Worm (Caenorhabditis elegans): Measurements from ENCODE around the gene ttbk-5.

The ttbk-5 gene

DNA sequence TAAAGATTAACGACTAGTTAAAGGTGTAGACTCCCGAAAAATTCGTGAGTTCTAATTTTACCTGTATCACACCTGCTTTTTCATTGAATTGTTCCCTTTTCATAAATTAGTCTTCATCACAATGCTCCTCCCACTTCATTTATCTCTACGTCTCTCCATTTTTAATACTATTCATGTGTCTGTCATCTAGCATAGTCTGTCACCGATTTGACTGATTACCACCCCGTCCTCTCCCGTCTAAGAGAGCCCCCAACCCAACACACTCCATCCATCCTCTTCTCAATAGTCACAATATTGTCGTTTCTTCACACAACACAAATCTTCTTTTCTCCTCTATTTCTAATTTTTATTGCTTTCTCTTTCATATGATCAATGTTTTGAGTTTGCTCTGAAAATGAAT, 25.3 kb upstream of the ttbk-5 start:
- no peak for TF ChIP-seq irx-1 (tag; optimal IDR thresholded peaks at IDR 0.05)
- TF ChIP-seq sup-37 (GFP tag; optimal IDR thresholded peaks at IDR 0.05), result no peak
- no peak for TF ChIP-seq mep-1 (tag; optimal IDR thresholded peaks at IDR 0.05)
- peak; percentile 62 for TF ChIP-seq lin-39 (tag; optimal IDR thresholded peaks at IDR 0.05)
- no peak for TF ChIP-seq ceh-90 (tag; optimal IDR thresholded peaks at IDR 0.05)
- no peak for TF ChIP-seq unc-98 (GFP tag; IDR thresholded peaks at IDR 0.05)
- no peak for TF ChIP-seq mdl-1 (tag; optimal IDR thresholded peaks at IDR 0.05)
- no peak for TF ChIP-seq nhr-71 (tag; optimal IDR thresholded peaks at IDR 0.05)
- TF ChIP-seq lin-14 (GFP tag; optimal IDR thresholded peaks at IDR 0.05), result peak; percentile 52
- TF ChIP-seq ceh-82 (tag; optimal IDR thresholded peaks at IDR 0.05), result no peak
- TF ChIP-seq hlh-4 (tag; optimal IDR thresholded peaks at IDR 0.05), result no peak
- TF ChIP-seq sptf-1 (tag; optimal IDR thresholded peaks at IDR 0.05), result no peak
- no peak for TF ChIP-seq ets-5 (GFP tag; IDR thresholded peaks at IDR 0.05)
- no peak for TF ChIP-seq elt-3 (tag; optimal IDR thresholded peaks at IDR 0.05)
- no peak for TF ChIP-seq rnt-1 (tag; optimal IDR thresholded peaks at IDR 0.05)

DNA sequence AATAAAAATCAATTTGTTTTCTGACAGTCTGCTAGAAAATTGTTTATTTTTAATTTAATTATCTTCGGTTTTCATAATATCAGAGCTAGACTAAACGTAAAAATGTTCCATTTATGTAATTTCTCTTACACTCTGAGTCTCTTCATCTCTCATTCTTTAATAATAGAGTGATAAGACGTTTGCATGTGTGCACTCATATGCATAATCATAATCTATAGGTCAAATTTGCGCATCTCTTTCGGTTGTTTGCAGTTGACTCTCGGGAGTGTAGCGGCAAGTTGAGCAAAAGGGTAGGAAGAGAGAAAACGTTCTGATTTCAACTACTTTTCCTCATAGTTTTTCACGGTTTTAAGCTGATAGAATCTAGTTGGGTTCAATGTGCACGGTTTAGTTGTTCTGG, 24.0 kb upstream of the ttbk-5 start:
- no peak for TF ChIP-seq pag-3 (tag; optimal IDR thresholded peaks at IDR 0.05; ENCODE audit: borderline replicate concordance, insufficient read depth)
- peak; percentile 22 for TF ChIP-seq elt-2 (tag; optimal IDR thresholded peaks at IDR 0.05)

DNA sequence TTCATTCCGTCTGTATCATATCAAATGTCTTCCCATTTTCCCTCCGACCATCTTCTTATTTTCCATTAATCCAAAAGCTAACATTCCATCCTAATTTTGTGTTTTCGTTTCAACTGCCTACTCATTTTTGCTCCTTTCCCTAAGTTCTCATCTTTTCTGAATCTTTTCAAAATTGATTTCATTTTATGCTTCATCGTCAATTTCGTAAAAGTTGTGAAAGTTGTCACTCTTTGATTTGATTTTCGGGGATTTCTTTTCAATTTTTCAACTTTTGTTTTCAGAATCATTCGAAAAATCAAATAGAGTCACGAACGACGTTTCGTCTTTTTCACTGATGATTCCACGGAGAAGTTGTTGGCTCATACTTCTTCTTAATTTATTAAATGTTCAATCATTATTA, 22.9 kb upstream of the ttbk-5 start, which contains the start of gene cwn-2:
TSS of gene cwn-2 (plus strand) at position 276 of the 400 bp plus-strand sequence.
- TF ChIP-seq fkh-10 (GFP tag; optimal IDR thresholded peaks at IDR 0.05) (peak; percentile 86), efl-1 (optimal IDR thresholded peaks at IDR 0.05) (no peak), efl-1 (GFP tag; optimal IDR thresholded peaks at IDR 0.05 in 1 of 2) (peak in 1 of 2 experiments; percentile 91), mdl-1 (tag; optimal IDR thresholded peaks at IDR 0.05) (no peak)

DNA sequence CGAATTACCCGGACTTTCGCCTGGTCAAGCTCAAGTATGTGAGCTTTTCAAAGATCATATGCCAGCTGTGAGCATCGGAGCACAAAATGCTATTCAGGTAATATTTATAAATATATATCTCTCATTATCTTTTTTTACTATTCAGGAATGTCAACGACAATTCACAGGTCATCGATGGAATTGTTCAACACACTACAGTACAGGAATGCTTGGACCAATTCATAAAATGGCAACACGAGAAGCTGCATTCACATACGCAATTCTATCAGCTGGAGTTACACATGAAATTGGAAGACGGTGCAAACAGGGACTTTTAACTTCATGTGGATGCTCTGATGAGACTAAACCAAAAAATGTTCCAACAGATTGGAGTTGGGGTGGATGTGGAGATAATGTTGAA, 22.2 kb upstream of the ttbk-5 start:
- TF ChIP-seq pag-3 (tag; optimal IDR thresholded peaks at IDR 0.05; ENCODE audit: borderline replicate concordance, insufficient read depth) (no peak), lin-35 (GFP tag; optimal IDR thresholded peaks at IDR 0.05) (no peak), egl-13 (tag; optimal IDR thresholded peaks at IDR 0.05) (no peak), unc-86 (tag; optimal IDR thresholded peaks at IDR 0.05) (no peak), blmp-1 (tag; optimal IDR thresholded peaks at IDR 0.05) (no peak)

DNA sequence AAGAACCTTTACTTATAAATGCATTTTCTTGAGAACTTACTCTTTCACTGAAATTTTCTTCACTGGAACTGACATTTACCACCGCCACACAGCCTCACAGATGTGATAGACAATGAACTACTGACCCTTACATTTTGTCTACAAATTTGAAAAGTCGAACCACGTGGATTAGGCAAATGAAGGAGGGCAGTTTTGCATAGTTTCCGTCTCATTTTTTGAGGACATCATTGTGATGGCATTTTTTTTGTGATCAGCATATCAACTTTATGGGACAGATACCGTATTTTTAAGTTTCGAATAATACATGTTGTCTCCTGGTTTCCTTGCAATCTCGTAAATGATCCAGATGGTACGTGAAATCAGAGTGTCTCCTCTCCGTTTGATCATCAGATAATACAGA, 17.9 kb upstream of the ttbk-5 start, which contains the start of gene W01B6.3:
TSS of gene W01B6.3 (minus strand) at position 101 of the 400 bp plus-strand sequence.
- TF ChIP-seq egl-13 (tag; optimal IDR thresholded peaks at IDR 0.05) (no peak), jun-1 (tag; optimal IDR thresholded peaks at IDR 0.05) (no peak)

DNA sequence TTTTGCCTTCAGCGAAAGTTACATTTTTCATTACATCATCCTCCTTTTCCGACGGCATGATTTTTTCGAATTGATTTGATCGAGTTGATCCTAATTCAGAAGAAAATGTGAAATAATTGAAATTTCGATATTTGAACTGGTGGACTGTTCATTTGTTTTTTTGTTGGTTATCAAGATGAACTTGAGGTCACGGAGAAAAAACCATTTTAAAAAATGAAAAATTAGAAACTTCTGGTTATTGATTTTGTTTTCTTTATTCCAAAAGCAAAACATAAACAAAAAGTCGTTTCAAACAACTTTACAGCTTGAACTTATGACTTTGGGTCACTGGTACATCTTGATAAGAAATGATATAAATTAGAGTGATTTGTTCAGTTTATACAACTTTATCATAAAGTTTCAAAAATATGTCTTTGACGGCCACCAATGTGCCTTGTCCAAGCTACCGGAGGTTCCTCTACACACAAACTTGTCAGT, 15.4 kb upstream of the ttbk-5 start, which contains the start of the genes ttbk-4 and W01B6.4:
TSS of gene ttbk-4 (minus strand) at position 101 of the 477 bp plus-strand sequence.
TSS of gene W01B6.4 (plus strand) at position 427 of the 477 bp plus-strand sequence.
- no peak for TF ChIP-seq hlh-17 (GFP tag; optimal IDR thresholded peaks at IDR 0.05; ENCODE audit: borderline replicate concordance)
- TF ChIP-seq lin-35 (GFP tag; optimal IDR thresholded peaks at IDR 0.05), result no peak
- no peak for TF ChIP-seq nhr-47 (tag; optimal IDR thresholded peaks at IDR 0.05)
- TF ChIP-seq nhr-20 (tag; optimal IDR thresholded peaks at IDR 0.05), result no peak
- TF ChIP-seq hpl-2 (GFP tag; optimal IDR thresholded peaks at IDR 0.05), result no peak
- TF ChIP-seq skn-1 (tag; optimal IDR thresholded peaks at IDR 0.05), result no peak
- no peak for TF ChIP-seq pqm-1 (tag; optimal IDR thresholded peaks at IDR 0.05)
- no peak for TF ChIP-seq fkh-10 (GFP tag; optimal IDR thresholded peaks at IDR 0.05)
- no peak for TF ChIP-seq aha-1 (tag; optimal IDR thresholded peaks at IDR 0.05)
- no peak for TF ChIP-seq nhr-90 (tag; optimal IDR thresholded peaks at IDR 0.05; ENCODE audit: poor library complexity)
- TF ChIP-seq irx-1 (tag; optimal IDR thresholded peaks at IDR 0.05), result no peak
- TF ChIP-seq nhr-77 (tag; optimal IDR thresholded peaks at IDR 0.05), result no peak
- no peak for TF ChIP-seq rnt-1 (tag; optimal IDR thresholded peaks at IDR 0.05)
